Worm (Caenorhabditis elegans) whole organism, midembryonic: ENCODE results near the gene W08G11.5.

Experiments used
- T22C8.4 ChIP-seq: fragments of 200-800 bp; sonication (Bioruptor generic); IDR thresholded peaks from 2 replicates; pipeline ENCODE4 v1.3.6; 2022; ENCODE audit warnings: missing genetic modification characterization, missing compliant biosample characterization
- cog-1 ChIP-seq: sonication (generic microtip); optimal IDR thresholded peaks from 2 replicates; lab custom pipeline; 2016; ENCODE audit warnings: missing genetic modification characterization, missing compliant biosample characterization
- flt-1 ChIP-seq: fragments of 200-800 bp; sonication (Bioruptor generic); IDR thresholded peaks from 2 replicates; pipeline ENCODE4 v1.3.6; 2022; ENCODE audit warnings: missing genetic modification characterization, missing compliant biosample characterization
- klf-2 ChIP-seq: fragments of 200-800 bp; sonication (Bioruptor generic); conservative IDR thresholded peaks from 2 replicates; pipeline ENCODE4 v1.3.6; 2022; ENCODE audit warnings: missing genetic modification reagents, missing genetic modification characterization, missing compliant biosample characterization
- med-1 ChIP-seq: sonication (generic microtip); optimal IDR thresholded peaks from 2 replicates; lab custom pipeline; 2017; ENCODE audit warnings: missing genetic modification characterization, mild to moderate bottlenecking, missing compliant biosample characterization, antibody characterized with exemption, missing genetic modification reagents; ENCODE audit not compliant: insufficient read depth
- ref-1 ChIP-seq: fragments of 200-800 bp; sonication (Bioruptor generic); conservative IDR thresholded peaks from 2 replicates; pipeline ENCODE4 v1.3.6; 2022; ENCODE audit warnings: missing genetic modification reagents, missing genetic modification characterization, missing compliant biosample characterization
- tab-1 ChIP-seq: fragments of 200-800 bp; sonication (Bioruptor generic); IDR thresholded peaks from 2 replicates; pipeline ENCODE4 v1.3.6; 2022; ENCODE audit warnings: missing genetic modification characterization, missing compliant biosample characterization
- ztf-23 ChIP-seq: fragments of 200-800 bp; sonication (Bioruptor generic); IDR thresholded peaks from 2 replicates; pipeline ENCODE4 v1.3.6; 2022; ENCODE audit warnings: missing genetic modification reagents, missing genetic modification characterization, missing compliant biosample characterization
- ztf-29 ChIP-seq: fragments of 200-800 bp; sonication (Bioruptor generic); IDR thresholded peaks from 2 replicates; pipeline ENCODE4 v1.3.6; 2022; ENCODE audit warnings: missing genetic modification reagents, missing genetic modification characterization, missing compliant biosample characterization

Gene W08G11.5

DNA sequence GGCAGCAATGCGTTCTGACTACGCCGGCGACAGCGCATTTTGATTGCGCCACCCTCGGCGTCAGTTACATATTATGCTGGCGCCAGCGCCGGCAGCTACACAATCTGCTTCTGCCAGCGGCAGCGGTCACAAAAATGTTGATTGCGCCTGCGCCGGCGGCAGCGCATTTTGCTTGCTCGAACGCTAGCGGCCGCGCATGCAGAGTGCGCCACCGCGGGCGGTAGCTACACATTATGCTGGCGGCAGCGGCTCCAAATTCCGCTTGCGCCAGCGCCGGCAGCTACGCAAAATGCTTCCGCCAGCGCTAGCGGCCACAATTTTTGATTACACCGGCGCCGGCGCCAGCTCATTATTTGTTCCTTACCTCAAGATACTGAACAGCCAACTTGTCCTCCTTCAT is 30.9 kb upstream of the W08G11.5 start:
- TF ChIP-seq ztf-23 (GFP tag; lab: Robert Waterston, UW), result no peak
- TF ChIP-seq tab-1 (GFP tag; lab: Robert Waterston, UW), result no peak
- TF ChIP-seq flt-1 (GFP tag; lab: Robert Waterston, UW), result 0 out of 2 replicates have a peak, but pooled peaks have one; percentile 28

ce11 chrV:16376430-16376948 is 30.2 kb upstream of the W08G11.5 start:
- TF ChIP-seq med-1 (GFP tag; lab: Kevin White, UChicago) (no peak), cog-1 (tag; lab: Kevin White, UChicago) (no peak)

DNA sequence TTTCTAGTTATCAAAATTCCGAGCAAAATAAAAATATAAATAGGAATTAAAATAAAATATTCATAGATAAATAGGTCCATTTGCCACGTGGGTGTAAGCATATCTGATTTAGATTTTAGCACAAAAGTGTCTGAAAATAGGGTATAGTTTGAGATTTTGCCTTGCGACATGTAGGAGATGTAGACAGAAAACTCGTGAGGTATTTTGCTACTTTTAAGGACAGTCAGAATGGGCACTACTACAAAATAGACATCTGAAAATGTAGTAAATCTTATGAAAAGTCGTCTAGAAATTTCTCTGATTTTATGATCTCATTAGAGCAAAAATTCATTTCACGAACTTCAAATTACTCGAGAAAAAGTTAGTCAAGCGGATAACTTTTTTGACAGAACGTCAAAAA is 28.4 kb upstream of the W08G11.5 start, which contains the start of gene srv-34:
Gene srv-34, minus strand, starts transcription at position 101 of the 400 bp plus-strand sequence.
- no peak for TF ChIP-seq klf-2
- no peak for TF ChIP-seq ztf-29
- TF ChIP-seq ref-1, result no peak
- no peak for TF ChIP-seq ztf-23 (GFP tag; lab: Robert Waterston, UW)

ce11 chrV:16370039-16370438 is 23.7 kb upstream of the W08G11.5 start:
- TF ChIP-seq med-1 (GFP tag; lab: Kevin White, UChicago) (peak; percentile 32), ztf-29 (no peak), flt-1 (GFP tag; lab: Robert Waterston, UW) (peak; percentile 90), ref-1 (peak; percentile 61), ztf-23 (GFP tag; lab: Robert Waterston, UW) (peak; percentile 79), T22C8.4 (GFP tag; lab: Robert Waterston, UW) (peak; percentile 58; the same call in 1 of the 2 replicates), klf-2 (peak; percentile 68; the same call in 1 of the 2 replicates), tab-1 (GFP tag; lab: Robert Waterston, UW) (peak; percentile 83), cog-1 (tag; lab: Kevin White, UChicago) (peak; percentile 34)

- TF ChIP-seq cog-1 (tag; lab: Kevin White, UChicago) (no peak), T22C8.4 (GFP tag; lab: Robert Waterston, UW) (peak; percentile 53; the same call in 1 of the 2 replicates)
These were observed 21.8 kb upstream of the W08G11.5 start for ce11 chrV:16368143-16368542.

DNA sequence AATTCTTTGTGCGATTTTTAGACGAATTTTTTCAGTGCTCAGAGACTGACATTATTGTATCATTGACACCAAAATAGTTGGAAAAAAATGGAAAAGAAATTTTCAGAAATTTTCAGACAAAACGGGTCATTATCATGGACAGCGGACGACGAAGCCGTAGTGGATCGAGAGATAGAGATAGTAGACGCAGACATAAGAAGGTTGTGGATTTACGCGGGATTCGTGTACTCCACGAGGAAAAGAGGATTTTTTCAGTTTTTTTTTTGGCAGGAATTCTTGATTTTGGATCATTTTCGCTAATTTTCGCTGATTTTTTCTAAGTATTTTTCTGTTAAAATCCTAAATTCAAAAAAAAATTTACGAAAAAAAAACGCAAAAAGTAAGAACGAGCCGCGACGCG is 21.3 kb upstream of the W08G11.5 start, which contains the start of gene W08G11.3:
Gene W08G11.3, plus strand, starts transcription at position 107 of the 400 bp plus-strand sequence.
- no peak for TF ChIP-seq cog-1 (tag; lab: Kevin White, UChicago)

ce11 chrV:16361350-16361749 is 15.0 kb upstream of the W08G11.5 start:
- TF ChIP-seq ref-1 (no peak), klf-2 (no peak), ztf-29 (no peak), ztf-23 (GFP tag; lab: Robert Waterston, UW) (no peak), med-1 (GFP tag; lab: Kevin White, UChicago) (no peak)

DNA sequence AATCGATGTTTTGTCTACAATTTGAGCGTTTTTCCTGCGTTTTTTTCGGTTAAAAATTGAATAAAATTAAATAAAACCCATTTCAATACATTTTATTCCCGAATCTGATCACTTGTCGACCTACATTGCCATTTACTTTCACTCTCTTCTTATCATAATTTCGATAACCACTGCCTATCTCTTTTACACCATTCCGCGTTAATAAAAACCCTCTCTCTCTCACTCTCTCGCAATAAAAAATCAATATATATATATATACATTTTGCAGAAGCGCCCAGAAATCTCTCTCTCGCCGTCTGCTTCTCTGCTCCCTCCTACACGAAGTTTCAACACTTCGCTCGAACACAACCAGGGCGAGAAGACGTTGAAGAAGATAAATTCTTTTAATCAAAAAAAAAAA is 10.9 kb upstream of the W08G11.5 start, which contains the start of gene pptr-1:
Gene pptr-1, plus strand, starts transcription at position 269 of the 400 bp plus-strand sequence.
- TF ChIP-seq T22C8.4 (GFP tag; lab: Robert Waterston, UW) (peak; percentile 22; the same call in 1 of the 2 replicates), ztf-23 (GFP tag; lab: Robert Waterston, UW) (no peak)

DNA sequence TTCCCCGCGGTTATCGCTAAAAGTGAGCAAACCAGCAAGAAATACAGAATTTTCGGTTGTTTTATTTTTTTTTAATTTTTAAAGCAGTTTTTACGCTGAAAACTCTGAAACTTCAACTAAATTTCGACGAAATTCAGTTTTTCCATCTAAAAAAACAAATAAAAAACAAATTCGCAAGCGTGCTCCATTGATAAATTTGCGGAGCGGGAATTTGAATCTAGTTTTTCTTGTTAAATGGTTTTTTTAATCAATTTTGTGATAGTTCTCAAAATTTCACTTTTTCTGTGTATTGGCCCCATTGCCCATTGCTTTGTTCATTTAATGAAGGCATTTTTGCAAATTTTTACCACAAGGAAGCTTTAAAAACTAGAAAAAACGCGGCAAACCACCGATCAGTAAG is 10.5 kb upstream of the W08G11.5 start:
- no peak for TF ChIP-seq ztf-29
- TF ChIP-seq med-1 (GFP tag; lab: Kevin White, UChicago), result no peak
- TF ChIP-seq flt-1 (GFP tag; lab: Robert Waterston, UW), result no peak
- no peak for TF ChIP-seq ztf-23 (GFP tag; lab: Robert Waterston, UW)
- TF ChIP-seq cog-1 (tag; lab: Kevin White, UChicago), result no peak
- TF ChIP-seq klf-2, result no peak
- no peak for TF ChIP-seq ref-1
- no peak for TF ChIP-seq tab-1 (GFP tag; lab: Robert Waterston, UW)
- TF ChIP-seq T22C8.4 (GFP tag; lab: Robert Waterston, UW), result no peak

DNA sequence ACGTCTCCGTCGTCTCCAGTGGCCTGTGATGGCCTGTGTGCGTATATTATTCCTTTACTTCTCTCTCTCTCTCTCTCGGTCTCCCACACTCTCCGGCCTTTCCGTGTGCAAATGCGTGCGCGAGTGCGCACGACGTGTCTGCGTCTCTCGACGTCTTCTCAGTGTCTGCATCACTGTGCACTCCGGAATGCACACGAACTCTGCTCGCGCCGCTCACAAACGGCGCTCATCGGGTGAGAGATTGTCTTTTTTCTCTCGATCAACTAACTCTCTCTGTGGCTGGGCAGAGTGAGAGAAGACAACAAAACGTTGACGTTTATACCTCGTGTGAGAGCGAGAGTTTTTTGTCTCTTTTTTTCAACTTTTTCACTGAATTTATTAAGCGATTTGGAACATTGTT is 9.6 kb upstream of the W08G11.5 start:
- TF ChIP-seq ref-1 (no peak), klf-2 (no peak), cog-1 (tag; lab: Kevin White, UChicago) (peak; percentile 71), flt-1 (GFP tag; lab: Robert Waterston, UW) (peak; percentile 79), T22C8.4 (GFP tag; lab: Robert Waterston, UW) (no peak), tab-1 (GFP tag; lab: Robert Waterston, UW) (no peak), med-1 (GFP tag; lab: Kevin White, UChicago) (no peak)

DNA sequence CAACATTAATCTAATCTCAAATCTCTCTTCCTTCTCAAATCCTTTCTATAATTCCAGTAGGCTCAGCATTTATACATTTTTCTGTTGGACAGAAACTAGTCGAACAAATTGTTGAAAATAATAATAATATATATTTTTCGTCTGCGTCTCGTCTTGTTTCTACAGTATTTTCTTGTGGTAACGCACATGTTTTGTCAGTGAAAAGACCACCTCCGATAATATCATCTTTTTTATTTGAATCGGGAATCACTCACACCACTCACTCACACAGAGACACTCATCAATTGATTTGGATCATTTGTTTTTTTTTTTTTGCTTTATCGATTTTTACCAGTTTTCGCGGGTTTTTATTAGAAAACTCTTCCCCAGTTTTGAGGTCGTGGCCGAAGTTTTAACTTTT is 8.4 kb upstream of the W08G11.5 start:
- TF ChIP-seq ref-1 (no peak), med-1 (GFP tag; lab: Kevin White, UChicago) (no peak), T22C8.4 (GFP tag; lab: Robert Waterston, UW) (no peak), ztf-29 (no peak), flt-1 (GFP tag; lab: Robert Waterston, UW) (no peak), klf-2 (no peak), ztf-23 (GFP tag; lab: Robert Waterston, UW) (no peak), tab-1 (GFP tag; lab: Robert Waterston, UW) (no peak), cog-1 (tag; lab: Kevin White, UChicago) (no peak)
